Fruit fly (Drosophila melanogaster): ENCODE measurements around the gene CG34112.

CG34112 gene

dm6 chr3R:4400497-4400833, 6.4 kb upstream of the CG34112 start, which contains the start of gene CG14647 (continued):
- TF ChIP-seq CG4730 (GFP tag; IDR thresholded peaks at IDR 0.05) (no peak), sima (GFP tag; optimal IDR thresholded peaks at IDR 0.05) (no peak), CG34422 (GFP tag; IDR thresholded peaks at IDR 0.05) (peak; percentile 23; the same call in 1 of the 3 replicates), CTCF (GFP tag; optimal IDR thresholded peaks at IDR 0.05) (no peak), MBD-R2 (GFP tag; IDR thresholded peaks at IDR 0.05) (peak; percentile 67), az2 (GFP tag; optimal IDR thresholded peaks at IDR 0.05) (no peak), Lhr (GFP tag; optimal IDR thresholded peaks at IDR 0.05) (no peak), Mrtf (GFP tag; IDR thresholded peaks at IDR 0.05) (no peak), CG10209 (GFP tag; optimal IDR thresholded peaks at IDR 0.05) (no peak), row (GFP tag; IDR thresholded peaks at IDR 0.05) (no peak), CG9609 (GFP tag; optimal IDR thresholded peaks at IDR 0.05) (no peak), CG9437 (GFP tag; optimal IDR thresholded peaks at IDR 0.05) (no peak), H15 (GFP tag; IDR thresholded peaks at IDR 0.05) (no peak), ap (GFP tag; IDR thresholded peaks at IDR 0.05) (no peak), CG18619 (GFP tag; optimal IDR thresholded peaks at IDR 0.05) (no peak), toy (GFP tag; IDR thresholded peaks at IDR 0.05) (no peak), CG6689 (GFP tag; IDR thresholded peaks at IDR 0.05) (no peak), sr (GFP tag; IDR thresholded peaks at IDR 0.05) (peak; percentile 36; the same call in 1 of the 3 replicates), ind (GFP tag; optimal IDR thresholded peaks at IDR 0.05) (no peak), CG3163 (GFP tag; optimal IDR thresholded peaks at IDR 0.05) (no peak), tap (tag; optimal IDR thresholded peaks at IDR 0.05) (no peak), CG15514 (GFP tag; optimal IDR thresholded peaks at IDR 0.05) (peak; percentile 76), YL-1 (GFP tag; optimal IDR thresholded peaks at IDR 0.05) (no peak), CG31388 (GFP tag; optimal IDR thresholded peaks at IDR 0.05) (no peak), dan (GFP tag; IDR thresholded peaks at IDR 0.05) (no peak), chm (GFP tag; IDR thresholded peaks at IDR 0.05) (no peak), Neu2 (GFP tag; optimal IDR thresholded peaks at IDR 0.05; ENCODE audit: borderline replicate concordance) (no peak), CG7963 (GFP tag; IDR thresholded peaks at IDR 0.05; ENCODE audit: partially characterized antibody) (no peak), schlank (tag; optimal IDR thresholded peaks at IDR 0.05) (no peak), pita (GFP tag; optimal IDR thresholded peaks at IDR 0.05) (no peak), her (GFP tag; optimal IDR thresholded peaks at IDR 0.05) (no peak), CG2199 (GFP tag; IDR thresholded peaks at IDR 0.05) (no peak), CG31365 (tag; optimal IDR thresholded peaks at IDR 0.05) (no peak), fd102C (GFP tag; optimal IDR thresholded peaks at IDR 0.05) (no peak), pros (GFP tag; optimal IDR thresholded peaks at IDR 0.05) (no peak), Rfx (GFP tag; IDR thresholded peaks at IDR 0.05) (no peak)

dm6 chr3R:4399810-4400496, 5.9 kb upstream of the CG34112 start:
- TF ChIP-seq mam (GFP tag; optimal IDR thresholded peaks at IDR 0.05) (peak; percentile 15), CG31224 (GFP tag; IDR thresholded peaks at IDR 0.05) (no peak), CG10267 (tag; optimal IDR thresholded peaks at IDR 0.05) (peak; percentile 18), CG9215 (GFP tag; IDR thresholded peaks at IDR 0.05) (0 out of 2 replicates have a peak, but pooled peaks have one; percentile 26), zen (tag; optimal IDR thresholded peaks at IDR 0.05) (peak; percentile 22), CG2116 (GFP tag; optimal IDR thresholded peaks at IDR 0.05) (peak; percentile 57), CG30020 (tag; optimal IDR thresholded peaks at IDR 0.05) (peak; percentile 99), CG2712 (tag; optimal IDR thresholded peaks at IDR 0.05) (peak; percentile 43), CG7357 (GFP tag; IDR thresholded peaks at IDR 0.05) (peak; percentile 96), CG6272 (GFP tag; IDR thresholded peaks at IDR 0.05) (no peak; the same call in 1 of the 2 replicates), CG15514 (GFP tag; optimal IDR thresholded peaks at IDR 0.05) (peak; percentile 1), sug (tag; optimal IDR thresholded peaks at IDR 0.05) (peak; percentile 36), CG31441 (GFP tag; IDR thresholded peaks at IDR 0.05) (peak; percentile 55; the same call in 1 of the 2 replicates), lmd (GFP tag; IDR thresholded peaks at IDR 0.05) (peak; percentile 23; the same call in 1 of the 2 replicates), CoRest (tag; optimal IDR thresholded peaks at IDR 0.05) (peak; percentile 62), bcd (GFP tag; optimal IDR thresholded peaks at IDR 0.05) (peak; percentile 3), wdn (GFP tag; IDR thresholded peaks at IDR 0.05) (no peak), Med (GFP tag) (peak; percentile 23), CG11723 (GFP tag; optimal IDR thresholded peaks at IDR 0.05) (peak; percentile 85)
